Worm (Caenorhabditis elegans) whole organism, midembryonic: ENCODE measurements around the gene F37B4.15.

Source experiments
- tab-1 ChIP-seq: fragments of 200-800 bp; sonication (Bioruptor generic); IDR thresholded peaks from 2 replicates; pipeline ENCODE4 v1.3.6; 2022; ENCODE audit warnings: missing genetic modification characterization, missing compliant biosample characterization
- ztf-23 ChIP-seq: fragments of 200-800 bp; sonication (Bioruptor generic); IDR thresholded peaks from 2 replicates; pipeline ENCODE4 v1.3.6; 2022; ENCODE audit warnings: missing genetic modification reagents, missing genetic modification characterization, missing compliant biosample characterization

ce11 chrV:2876188-2876831, 15.7 kb upstream of the F37B4.15 start:
- TF ChIP-seq ztf-23 (GFP tag; lab: Robert Waterston, UW) (no peak), tab-1 (GFP tag; lab: Robert Waterston, UW) (no peak)
